Worm (Caenorhabditis elegans) whole organism, mixed stage, embryonic: ENCODE data around the gene K02D10.3.

Experiments used
- ceh-39 ChIP-seq: fragments of 150-350 bp; optimal IDR thresholded peaks from 2 replicates; lab custom pipeline; 2014; ENCODE audit warnings: missing biosample characterization, missing genetic modification characterization
- mls-2 ChIP-seq: sonication (generic microtip); optimal IDR thresholded peaks from 2 replicates; lab custom pipeline; 2016; ENCODE audit warnings: mild to moderate bottlenecking, missing genetic modification characterization, moderate library complexity, missing compliant biosample characterization
- nhr-237 ChIP-seq: fragments of 150-350 bp; optimal IDR thresholded peaks from 2 replicates; lab custom pipeline; 2014; ENCODE audit warnings: missing biosample characterization, missing genetic modification characterization
- ztf-11 ChIP-seq: fragments of 150-350 bp; optimal IDR thresholded peaks from 2 replicates; lab custom pipeline; 2014; ENCODE audit warnings: missing biosample characterization, missing genetic modification characterization

DNA sequence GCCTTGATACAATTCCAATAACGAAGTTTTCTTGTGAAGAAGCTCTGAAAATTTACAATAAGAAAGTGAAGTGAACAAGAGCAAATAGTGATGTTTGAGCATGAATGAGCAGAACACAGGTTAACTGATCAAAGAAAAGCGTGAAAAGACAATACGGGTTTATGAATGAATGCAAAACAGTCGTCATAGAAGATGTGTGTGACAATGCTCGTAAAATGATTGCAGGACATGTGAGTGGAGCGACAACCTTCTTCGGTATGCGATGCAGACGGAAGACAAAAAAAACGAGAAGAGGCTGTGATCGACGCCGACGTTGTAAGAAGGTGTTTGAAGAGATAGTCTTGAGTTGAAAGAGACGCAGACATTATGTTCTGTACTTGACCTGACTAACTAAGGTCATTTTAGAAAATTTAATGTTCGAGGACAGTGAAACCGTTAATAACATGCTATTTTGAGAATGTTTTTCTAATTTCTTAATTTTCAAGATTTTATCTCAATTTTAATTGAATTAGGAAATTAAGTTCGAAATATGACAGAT, 4.4 kb downstream of the K02D10.3 start, which contains the start of gene mig-22:
- TF ChIP-seq ztf-11 (no peak), mls-2 (no peak), nhr-237 (tag; lab: Kevin White, UChicago) (no peak), ceh-39 (no peak)
